Fruit fly (Drosophila melanogaster): Measurements from ENCODE around the gene vri.

vri gene

dm6 chr2L:5297961-5298311, 9.2 kb downstream of the vri start (continued):
- TF ChIP-seq Six4 (GFP tag; optimal IDR thresholded peaks at IDR 0.05): no peak
- no peak for TF ChIP-seq rib (GFP tag; IDR thresholded peaks at IDR 0.05)
- TF ChIP-seq CG34376 (GFP tag; optimal IDR thresholded peaks at IDR 0.05): no peak
- no peak for TF ChIP-seq cg (GFP tag; optimal IDR thresholded peaks at IDR 0.05)
- peak; percentile 67 for TF ChIP-seq kni (GFP tag; optimal IDR thresholded peaks at IDR 0.05)
- no peak for TF ChIP-seq HLHmδ (GFP tag; optimal IDR thresholded peaks at IDR 0.05)
- TF ChIP-seq eve (GFP tag; optimal IDR thresholded peaks at IDR 0.05): peak in 1 of 2 experiments; percentile 4

DNA sequence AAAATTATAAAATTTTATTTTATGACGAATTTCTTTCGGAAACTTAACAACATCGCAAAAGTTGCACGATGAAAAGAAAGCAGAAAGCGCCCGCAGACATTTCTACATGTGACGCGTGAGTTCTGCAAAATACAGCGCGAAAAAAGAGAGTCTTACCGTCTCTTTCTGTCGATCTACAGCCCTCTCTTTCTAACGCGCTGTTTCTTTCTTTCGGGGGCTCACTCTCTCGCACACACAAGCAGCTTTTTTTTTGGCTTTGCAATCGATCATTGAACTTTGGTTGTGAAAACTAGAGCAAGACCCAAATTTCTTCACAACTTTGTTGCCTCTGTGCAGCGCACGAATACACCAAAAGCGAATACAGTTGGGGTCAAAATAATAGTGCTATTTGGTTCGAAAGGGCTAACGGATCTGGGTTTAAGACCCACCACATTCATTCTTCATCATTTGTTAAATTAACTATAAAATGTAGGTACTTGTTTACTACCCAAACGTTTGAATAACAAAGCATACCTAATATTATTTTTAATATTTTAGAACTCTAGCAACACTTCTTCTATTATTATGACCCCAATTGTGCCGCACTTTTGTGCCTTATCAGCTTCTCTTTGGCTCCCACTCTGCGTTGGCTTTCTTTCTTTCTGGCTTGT, 10.4 kb downstream of the vri start:
- 0 out of 3 replicates have a peak, but pooled peaks have one; percentile 38 for TF ChIP-seq CG7357 (GFP tag; IDR thresholded peaks at IDR 0.05)
- TF ChIP-seq Mrtf (GFP tag; IDR thresholded peaks at IDR 0.05): no peak; the same call in 2 of the 3 replicates
- peak; percentile 74 for TF ChIP-seq CG8290 (GFP tag; optimal IDR thresholded peaks at IDR 0.05)
- no peak for TF ChIP-seq CG8290 (tag; optimal IDR thresholded peaks at IDR 0.05)
- peak; percentile 67 for TF ChIP-seq CG1233 (GFP tag; optimal IDR thresholded peaks at IDR 0.05)
- peak; percentile 9 for TF ChIP-seq MTF-1 (GFP tag; optimal IDR thresholded peaks at IDR 0.05; ENCODE audit: borderline replicate concordance)
- TF ChIP-seq CG11696 (GFP tag; IDR thresholded peaks at IDR 0.05): peak; percentile 96
- peak; percentile 64 for TF ChIP-seq CG15011 (GFP tag; optimal IDR thresholded peaks at IDR 0.05)
- no peak for TF ChIP-seq pita (GFP tag; optimal IDR thresholded peaks at IDR 0.05)
- peak; percentile 71 for TF ChIP-seq CG3281 (GFP tag; optimal IDR thresholded peaks at IDR 0.05)
- TF ChIP-seq psq (GFP tag; optimal IDR thresholded peaks at IDR 0.05): peak; percentile 55
- peak; percentile 45 for TF ChIP-seq Bdp1 (GFP tag; optimal IDR thresholded peaks at IDR 0.05)
- peak; percentile 28 for TF ChIP-seq CG18764 (GFP tag; optimal IDR thresholded peaks at IDR 0.05)
- TF ChIP-seq zfh2 (GFP tag; optimal IDR thresholded peaks at IDR 0.05): peak; percentile 57
- peak; percentile 77 for TF ChIP-seq Chrac-16 (GFP tag; optimal IDR thresholded peaks at IDR 0.05)
- TF ChIP-seq wek (GFP tag; optimal IDR thresholded peaks at IDR 0.05): no peak
- peak; percentile 40 for TF ChIP-seq pnt (GFP tag; optimal IDR thresholded peaks at IDR 0.05)
- no peak for TF ChIP-seq nom (GFP tag; optimal IDR thresholded peaks at IDR 0.05)
- TF ChIP-seq BtbVII (GFP tag; optimal IDR thresholded peaks at IDR 0.05): peak; percentile 56
- TF ChIP-seq CG12104 (GFP tag; optimal IDR thresholded peaks at IDR 0.05): peak; percentile 58
- TF ChIP-seq Trl (optimal IDR thresholded peaks at IDR 0.05): no peak
- TF ChIP-seq Trl (GFP tag; optimal IDR thresholded peaks at IDR 0.05): no peak
- no peak for TF ChIP-seq Elba2 (GFP tag; optimal IDR thresholded peaks at IDR 0.05)
- no peak for TF ChIP-seq stwl (tag; optimal IDR thresholded peaks at IDR 0.05)
- TF ChIP-seq Dip2 (GFP tag; IDR thresholded peaks at IDR 0.05): no peak
- no peak for TF ChIP-seq bbx (GFP tag; IDR thresholded peaks at IDR 0.05; ENCODE audit: partially characterized antibody)
- TF ChIP-seq CG17328 (GFP tag; IDR thresholded peaks at IDR 0.05): peak; percentile 72
- no peak for TF ChIP-seq CG11085 (GFP tag; IDR thresholded peaks at IDR 0.05)
- no peak for TF ChIP-seq CG4360 (GFP tag; IDR thresholded peaks at IDR 0.05)
- TF ChIP-seq Meics (GFP tag; optimal IDR thresholded peaks at IDR 0.05): peak; percentile 70
- no peak for TF ChIP-seq btn (GFP tag; optimal IDR thresholded peaks at IDR 0.05)
- no peak for TF ChIP-seq grn (GFP tag; optimal IDR thresholded peaks at IDR 0.05)
- peak; percentile 15; the same call in 1 of the 2 replicates for TF ChIP-seq MBD-R2 (GFP tag; IDR thresholded peaks at IDR 0.05)
- TF ChIP-seq cwo (GFP tag; optimal IDR thresholded peaks at IDR 0.05): peak; percentile 76
- TF ChIP-seq CG14050 (GFP tag; IDR thresholded peaks at IDR 0.05): peak; percentile 51; the same call in 2 of the 3 replicates
- TF ChIP-seq Hmr (GFP tag; optimal IDR thresholded peaks at IDR 0.05): peak; percentile 86
- TF ChIP-seq CG15073 (GFP tag; optimal IDR thresholded peaks at IDR 0.05): no peak
- TF ChIP-seq Max (GFP tag; optimal IDR thresholded peaks at IDR 0.05): peak; percentile 46
- no peak for TF ChIP-seq Dp (GFP tag; optimal IDR thresholded peaks at IDR 0.05)
- no peak for TF ChIP-seq eyg (GFP tag; optimal IDR thresholded peaks at IDR 0.05)
- TF ChIP-seq CG14014 (GFP tag; IDR thresholded peaks at IDR 0.05): peak; percentile 81
- TF ChIP-seq CG17361 (GFP tag; IDR thresholded peaks at IDR 0.05): peak; percentile 87
- TF ChIP-seq luna (GFP tag; optimal IDR thresholded peaks at IDR 0.05): no peak

Data from whole organism, embryonic.